Fruit fly (Drosophila melanogaster) whole organism, embryonic: Measurements from ENCODE around the gene RpS29.

Source experiments
- Abd-B ChIP-seq: fragments of 200-800 bp; sonication (Bioruptor generic); optimal IDR thresholded peaks from 2 replicates; lab custom pipeline; 2018; ENCODE audit warnings: missing biosample characterization, mild to moderate bottlenecking, missing genetic modification characterization, moderate library complexity
- CG1024 ChIP-seq: fragments of 200-800 bp; sonication (Bioruptor generic); IDR thresholded peaks from 2 replicates; pipeline ENCODE4 v1.3.6; 2022; ENCODE audit warnings: missing biosample characterization, missing genetic modification characterization
- CG12299 ChIP-seq: fragments of 200-800 bp; sonication (Bioruptor generic); optimal IDR thresholded peaks from 2 replicates; lab custom pipeline; 2018; ENCODE audit warnings: missing biosample characterization, mild to moderate bottlenecking, missing genetic modification characterization
- CG13123 ChIP-seq: fragments of 200-800 bp; sonication (Bioruptor generic); optimal IDR thresholded peaks from 2 replicates; lab custom pipeline; 2016; ENCODE audit warnings: missing biosample characterization, missing genetic modification characterization
- CG13624 ChIP-seq: fragments of 200-800 bp; sonication (Bioruptor generic); optimal IDR thresholded peaks from 2 replicates; lab custom pipeline; 2016; ENCODE audit warnings: missing biosample characterization, missing genetic modification characterization
- CG17186 ChIP-seq: fragments of 200-800 bp; sonication (Bioruptor generic); optimal IDR thresholded peaks from 3 replicates; lab custom pipeline; 2017; ENCODE audit warnings: missing biosample characterization, missing genetic modification reagents, missing genetic modification characterization
- CG17802 ChIP-seq: fragments of 200-800 bp; sonication (Bioruptor generic); optimal IDR thresholded peaks from 2 replicates; lab custom pipeline; 2018; ENCODE audit warnings: missing biosample characterization, mild to moderate bottlenecking, missing genetic modification characterization, moderate library complexity
- CG17829 ChIP-seq: fragments of 200-800 bp; optimal IDR thresholded peaks from 2 replicates; lab custom pipeline; 2019; ENCODE audit warnings: missing biosample characterization, mild to moderate bottlenecking, missing genetic modification characterization, moderate library complexity
- CG30020 ChIP-seq: fragments of 200-800 bp; optimal IDR thresholded peaks from 2 replicates; lab custom pipeline; 2019; ENCODE audit warnings: missing biosample characterization, mild to moderate bottlenecking, missing genetic modification characterization, moderate library complexity
- CG30403 ChIP-seq: fragments of 200-800 bp; sonication (Bioruptor generic); optimal IDR thresholded peaks from 3 replicates; lab custom pipeline; 2016; ENCODE audit warnings: missing biosample characterization, missing genetic modification characterization
- CG32532 ChIP-seq: fragments of 200-800 bp; sonication (Bioruptor generic); IDR thresholded peaks from 2 replicates; pipeline ENCODE4 v1.3.6; 2022; ENCODE audit warnings: missing biosample characterization, missing genetic modification characterization
- CG33213 ChIP-seq: fragments of 200-800 bp; sonication (Bioruptor generic); optimal IDR thresholded peaks from 3 replicates; lab custom pipeline; 2016; ENCODE audit warnings: missing biosample characterization, missing genetic modification characterization
- CG3847 ChIP-seq: fragments of 200-800 bp; sonication (Bioruptor generic); IDR thresholded peaks from 2 replicates; pipeline ENCODE4 v1.3.6; 2022; ENCODE audit warnings: missing biosample characterization, missing genetic modification characterization
- CG3995 ChIP-seq: fragments of 200-800 bp; sonication (Bioruptor generic); optimal IDR thresholded peaks from 3 replicates; lab custom pipeline; 2016; ENCODE audit warnings: missing biosample characterization, missing genetic modification characterization
- CG4282 ChIP-seq: fragments of 200-800 bp; sonication (Bioruptor generic); optimal IDR thresholded peaks from 2 replicates; lab custom pipeline; 2016; ENCODE audit warnings: missing biosample characterization, missing genetic modification characterization
- CG4424 ChIP-seq: fragments of 200-800 bp; sonication (Bioruptor generic); optimal IDR thresholded peaks from 3 replicates; lab custom pipeline; 2016; ENCODE audit warnings: missing biosample characterization, missing genetic modification characterization
- CG4854 ChIP-seq: fragments of 200-800 bp; sonication (Bioruptor generic); optimal IDR thresholded peaks from 2 replicates; lab custom pipeline; 2016; ENCODE audit warnings: missing biosample characterization, missing genetic modification characterization, inconsistent platforms
- CG6689 ChIP-seq: fragments of 200-800 bp; sonication (Bioruptor generic); IDR thresholded peaks from 2 replicates; pipeline ENCODE4 v1.3.6; 2022; ENCODE audit warnings: missing biosample characterization, missing genetic modification characterization
- CG7987 ChIP-seq: fragments of 200-800 bp; sonication (Bioruptor generic); optimal IDR thresholded peaks from 2 replicates; lab custom pipeline; 2018; ENCODE audit warnings: missing biosample characterization, mild to moderate bottlenecking, missing genetic modification characterization, moderate library complexity
- CG9727 ChIP-seq: fragments of 200-800 bp; sonication (Bioruptor generic); optimal IDR thresholded peaks from 3 replicates; lab custom pipeline; 2017; ENCODE audit warnings: missing biosample characterization, mild to moderate bottlenecking, missing genetic modification characterization
- ERR ChIP-seq: fragments of 200-800 bp; sonication (Bioruptor generic); optimal IDR thresholded peaks from 2 replicates; lab custom pipeline; 2016; ENCODE audit warnings: missing biosample characterization, missing genetic modification characterization
- Ets97D ChIP-seq: fragments of 200-800 bp; sonication (Bioruptor generic); optimal IDR thresholded peaks from 3 replicates; lab custom pipeline; 2016; ENCODE audit warnings: missing biosample characterization, missing genetic modification characterization
- Fer2 ChIP-seq: fragments of 200-800 bp; sonication (Bioruptor generic); optimal IDR thresholded peaks from 2 replicates; lab custom pipeline; 2018; ENCODE audit warnings: missing biosample characterization, mild to moderate bottlenecking, missing genetic modification characterization, moderate library complexity
- HHEX ChIP-seq: fragments of 200-800 bp; sonication (Bioruptor generic); optimal IDR thresholded peaks from 3 replicates; lab custom pipeline; 2017; ENCODE audit warnings: missing biosample characterization, mild to moderate bottlenecking, missing genetic modification characterization, missing genetic modification reagents
- Mad ChIP-seq: fragments of 200-800 bp; sonication (Bioruptor generic); optimal IDR thresholded peaks from 2 replicates; lab custom pipeline; 2016; ENCODE audit warnings: missing biosample characterization, missing genetic modification characterization
- Neu2 ChIP-seq: fragments of 200-800 bp; sonication (Bioruptor generic); optimal IDR thresholded peaks from 3 replicates; lab custom pipeline; 2016; ENCODE audit warnings: missing biosample characterization, missing genetic modification characterization, borderline replicate concordance
- Pdp1 ChIP-seq, 2 experiments: fragments of 200-800 bp; sonication (Bioruptor generic); optimal IDR thresholded peaks; 3 replicates each; lab custom pipeline; 2016; ENCODE audit warnings: missing biosample characterization in 2 of 2, missing genetic modification characterization in 2 of 2, mild to moderate bottlenecking in 1 of 2, moderate library complexity in 1 of 2
- Rx ChIP-seq: fragments of 200-800 bp; sonication (Bioruptor generic); IDR thresholded peaks from 2 replicates; pipeline ENCODE4 v1.3.6; 2022; ENCODE audit warnings: missing biosample characterization, missing genetic modification characterization
- Ssrp ChIP-seq: fragments of 200-800 bp; sonication (Bioruptor generic); optimal IDR thresholded peaks from 2 replicates; lab custom pipeline; 2018; ENCODE audit warnings: missing biosample characterization, mild to moderate bottlenecking, missing genetic modification characterization, moderate library complexity
- Taf1 ChIP-seq: fragments of 200-800 bp; sonication (Bioruptor generic); IDR thresholded peaks from 2 replicates; pipeline ENCODE4 v1.3.6; 2022; ENCODE audit warnings: missing biosample characterization, missing genetic modification characterization
- Xrp1 ChIP-seq: fragments of 200-800 bp; sonication (Bioruptor generic); IDR thresholded peaks from 2 replicates; pipeline ENCODE4 v1.3.6; 2022; ENCODE audit warnings: missing biosample characterization, missing genetic modification characterization
- ase ChIP-seq: fragments of 200-800 bp; sonication (Bioruptor generic); IDR thresholded peaks from 3 replicates; pipeline ENCODE4 v1.3.6; 2022; ENCODE audit warnings: missing biosample characterization, missing genetic modification characterization
- dan ChIP-seq: fragments of 200-800 bp; sonication (Bioruptor generic); IDR thresholded peaks from 2 replicates; pipeline ENCODE4 v1.3.6; 2022; ENCODE audit warnings: missing biosample characterization, missing genetic modification characterization
- dysf ChIP-seq: fragments of 200-800 bp; sonication (Bioruptor generic); IDR thresholded peaks from 3 replicates; pipeline ENCODE4 v1.3.6; 2022; ENCODE audit warnings: missing biosample characterization, missing genetic modification characterization
- fru ChIP-seq: fragments of >200 bp; optimal IDR thresholded peaks from 2 replicates; lab custom pipeline; 2017
- gsb ChIP-seq: fragments of 200-800 bp; sonication (Bioruptor generic); IDR thresholded peaks from 2 replicates; pipeline ENCODE4 v1.3.6; 2022; ENCODE audit warnings: missing biosample characterization, missing genetic modification characterization
- gt ChIP-seq: fragments of 200-800 bp; sonication (Bioruptor generic); IDR thresholded peaks from 2 replicates; pipeline ENCODE4 v1.3.6; 2022; ENCODE audit warnings: missing biosample characterization, missing genetic modification characterization
- luna ChIP-seq: fragments of 200-800 bp; sonication (Bioruptor generic); optimal IDR thresholded peaks from 2 replicates; lab custom pipeline; 2016; ENCODE audit warnings: missing biosample characterization, missing genetic modification characterization
- ranshi ChIP-seq: fragments of 200-800 bp; sonication (Bioruptor generic); IDR thresholded peaks from 2 replicates; pipeline ENCODE4 v1.3.6; 2022; ENCODE audit warnings: missing biosample characterization, missing genetic modification characterization
- ro ChIP-seq: fragments of 200-800 bp; sonication (Bioruptor generic); IDR thresholded peaks from 2 replicates; pipeline ENCODE4 v1.3.6; 2022; ENCODE audit warnings: missing biosample characterization, missing genetic modification characterization
- sim ChIP-seq: fragments of 200-800 bp; sonication (Bioruptor generic); IDR thresholded peaks from 2 replicates; pipeline ENCODE4 v1.3.6; 2022; ENCODE audit warnings: missing biosample characterization, missing genetic modification characterization
- slou ChIP-seq: fragments of 200-800 bp; sonication (Bioruptor generic); optimal IDR thresholded peaks from 3 replicates; lab custom pipeline; 2016; ENCODE audit warnings: missing biosample characterization, missing genetic modification characterization
- ssp ChIP-seq: fragments of 200-800 bp; sonication (Bioruptor generic); IDR thresholded peaks from 2 replicates; pipeline ENCODE4 v1.3.6; 2022; ENCODE audit warnings: missing biosample characterization, missing genetic modification characterization
- twi ChIP-seq: fragments of 200-800 bp; optimal IDR thresholded peaks from 2 replicates; lab custom pipeline; 2019; ENCODE audit warnings: missing biosample characterization, mild to moderate bottlenecking, missing genetic modification characterization, moderate library complexity
- tx ChIP-seq: fragments of 200-800 bp; sonication (Bioruptor generic); optimal IDR thresholded peaks from 2 replicates; lab custom pipeline; 2016; ENCODE audit warnings: missing biosample characterization, missing genetic modification characterization
- usp ChIP-seq: fragments of >200 bp; optimal IDR thresholded peaks from 2 replicates; lab custom pipeline; 2017; ENCODE audit warnings: missing biosample characterization, missing genetic modification characterization
- z ChIP-seq: fragments of 200-800 bp; sonication (Bioruptor generic); IDR thresholded peaks from 3 replicates; pipeline ENCODE4 v1.3.6; 2022; ENCODE audit warnings: missing biosample characterization, missing genetic modification characterization

The RpS29 gene

dm6 chr3R:9812447-9812846 is 34.6 kb downstream of the RpS29 start, which contains the start of gene CG8534:
Gene CG8534, plus strand, starts transcription at chr3R:9812747.
- TF ChIP-seq CG7987 (GFP tag; lab: Kevin White, UChicago), result no peak
- TF ChIP-seq fru (lab: Kevin White, UChicago), result no peak
- no peak for TF ChIP-seq dan (GFP tag; lab: Robert Waterston, UW)
- no peak for TF ChIP-seq Abd-B (GFP tag; lab: Kevin White, UChicago)
- no peak for TF ChIP-seq Fer2 (tag; lab: Kevin White, UChicago)
- TF ChIP-seq ase (GFP tag; lab: Robert Waterston, UW), result no peak
- no peak for TF ChIP-seq CG4424 (GFP tag; lab: Kevin White, UChicago)
- TF ChIP-seq luna, result no peak
- no peak for TF ChIP-seq ro (GFP tag; lab: Robert Waterston, UW)
- TF ChIP-seq CG13123 (GFP tag; lab: Kevin White, UChicago), result no peak
- TF ChIP-seq CG17186 (GFP tag; lab: Kevin White, UChicago), result no peak
- TF ChIP-seq, all 482 proteins: peak for 0

- TF ChIP-seq HHEX (GFP tag; lab: Kevin White, UChicago), result no peak
- TF ChIP-seq Ssrp (tag; lab: Kevin White, UChicago), result no peak
- TF ChIP-seq CG4282 (GFP tag; lab: Kevin White, UChicago), result no peak
- TF ChIP-seq Mad (GFP tag; lab: Kevin White, UChicago), result no peak
- TF ChIP-seq ssp (GFP tag; lab: Robert Waterston, UW), result no peak
Observed at dm6 chr3R:9813861-9814260, 36.0 kb downstream of the RpS29 start, which contains the start of gene eloF. Gene eloF, plus strand, starts transcription at chr3R:9814161.

- TF ChIP-seq CG17802 (tag; lab: Kevin White, UChicago) (no peak), gsb (GFP tag; lab: Robert Waterston, UW) (no peak), CG17829 (no peak), CG1024 (GFP tag; lab: Robert Waterston, UW) (no peak), CG30403 (GFP tag; lab: Kevin White, UChicago) (no peak), twi (tag; lab: Kevin White, UChicago) (no peak), Fer2 (tag; lab: Kevin White, UChicago) (no peak), Neu2 (GFP tag; lab: Kevin White, UChicago) (no peak), CG6689 (GFP tag; lab: Robert Waterston, UW) (no peak), CG4854 (GFP tag; lab: Kevin White, UChicago) (no peak), CG9727 (GFP tag; lab: Kevin White, UChicago) (no peak), Pdp1 (GFP tag; optimal IDR thresholded peaks at IDR 0.05; lab: Kevin White, UChicago) (no peak), HHEX (GFP tag; lab: Kevin White, UChicago) (no peak), tx (GFP tag; lab: Kevin White, UChicago) (no peak), ERR (GFP tag; lab: Kevin White, UChicago) (no peak), Rx (GFP tag; lab: Robert Waterston, UW) (no peak), CG12299 (tag; lab: Kevin White, UChicago) (no peak), Taf1 (GFP tag; lab: Robert Waterston, UW) (no peak), CG30020 (tag; lab: Kevin White, UChicago) (no peak), CG33213 (GFP tag; lab: Kevin White, UChicago) (no peak)
Observed at dm6 chr3R:9816879-9817278, 39.0 kb downstream of the RpS29 start, which contains the start of gene CG16904. Gene CG16904, minus strand, starts transcription at chr3R:9816979.

- TF ChIP-seq CG32532 (GFP tag; lab: Robert Waterston, UW) (no peak), slou (GFP tag; lab: Kevin White, UChicago) (no peak), sim (GFP tag; lab: Robert Waterston, UW) (no peak), CG30403 (GFP tag; lab: Kevin White, UChicago) (no peak), gt (no peak), CG3847 (GFP tag; lab: Robert Waterston, UW) (no peak), usp (GFP tag; lab: Kevin White, UChicago) (no peak), ranshi (GFP tag; lab: Robert Waterston, UW) (no peak), z (GFP tag; lab: Robert Waterston, UW) (no peak), CG13624 (no peak), CG3995 (GFP tag; lab: Kevin White, UChicago) (no peak), Ets97D (no peak), Xrp1 (no peak), dysf (GFP tag; lab: Robert Waterston, UW) (no peak)
- TF ChIP-seq, all 482 proteins: peak for 0
Observed at dm6 chr3R:9818295-9818694, 40.5 kb downstream of the RpS29 start, which contains the start of gene CG9459. Gene CG9459, minus strand, starts transcription at chr3R:9818395.
